Worm (Caenorhabditis elegans) whole organism, L1 larva: Measurements from ENCODE around the gene thoc-7.

ENCODE experiments used
- alr-1 ChIP-seq: fragments of 200-800 bp; sonication (Bioruptor generic); optimal IDR thresholded peaks from 2 replicates; lab custom pipeline; 2018; ENCODE audit warnings: borderline replicate concordance, mild to moderate bottlenecking, missing genetic modification characterization, missing compliant biosample characterization
- ceh-8 ChIP-seq: fragments of 200-800 bp; sonication (Bioruptor generic); optimal IDR thresholded peaks from 2 replicates; lab custom pipeline; 2018; ENCODE audit warnings: mild to moderate bottlenecking, missing genetic modification characterization, moderate library complexity, missing compliant biosample characterization
- ceh-82 ChIP-seq, 3 experiments: fragments of 150-350 bp in 1 of 3; sonication (generic microtip) in 2 of 3; optimal IDR thresholded peaks; 2 replicates each; lab custom pipeline; 2014 to 2017; ENCODE audit warnings: missing biosample characterization in 3 of 3, missing genetic modification characterization in 3 of 3
- ceh-88 ChIP-seq: fragments of 200-800 bp; sonication (Bioruptor generic); IDR thresholded peaks from 2 replicates; pipeline ENCODE4 v1.3.6; 2022; ENCODE audit warnings: missing genetic modification characterization, missing compliant biosample characterization
- ceh-90 ChIP-seq: sonication (generic microtip); optimal IDR thresholded peaks from 2 replicates; lab custom pipeline; 2016; ENCODE audit warnings: missing genetic modification characterization, missing compliant biosample characterization
- dpl-1 ChIP-seq, 3 experiments: fragments of 150-350 bp in 2 of 3; sonication (generic microtip) in 1 of 3; optimal IDR thresholded peaks; 2 replicates each; lab custom pipeline; 2014 to 2017; ENCODE audit warnings: missing biosample characterization in 3 of 3, missing genetic modification characterization in 3 of 3, missing genetic modification reagents in 3 of 3
- dsc-1 ChIP-seq: sonication (generic microtip); optimal IDR thresholded peaks from 2 replicates; lab custom pipeline; 2016; ENCODE audit warnings: mild to moderate bottlenecking, missing genetic modification characterization, missing compliant biosample characterization
- efl-1 ChIP-seq, 4 experiments: fragments of 150-350 bp; optimal IDR thresholded peaks in 3 of 4; peaks in 1 of 4; 1 replicate in 1 of 4; 2 replicates in 3 of 4; lab custom pipeline; 2014; ENCODE audit warnings: missing biosample characterization in 2 of 4, missing genetic modification characterization in 2 of 4, missing genetic modification reagents in 2 of 4
- egl-13 ChIP-seq: sonication (generic microtip); optimal IDR thresholded peaks from 2 replicates; lab custom pipeline; 2016; ENCODE audit warnings: missing genotype, missing genetic modification reagents, missing genetic modification characterization, missing compliant biosample characterization
- egl-27 ChIP-seq, 2 experiments: fragments of 150-350 bp in 1 of 2; sonication (generic microtip); optimal IDR thresholded peaks; 3 replicates each; lab custom pipeline; 2017 to 2018; ENCODE audit warnings: missing biosample characterization in 2 of 2, missing genetic modification characterization in 2 of 2, missing genetic modification reagents in 2 of 2
- fos-1 ChIP-seq: fragments of 150-350 bp; optimal IDR thresholded peaks from 2 replicates; lab custom pipeline; 2014; ENCODE audit warnings: missing biosample characterization, missing genetic modification characterization
- grh-1 ChIP-seq: fragments of 200-800 bp; sonication (Bioruptor generic); IDR thresholded peaks from 2 replicates; pipeline ENCODE4 v1.3.6; 2022; ENCODE audit warnings: missing genetic modification reagents, missing genetic modification characterization, missing compliant biosample characterization
- jun-1 ChIP-seq: fragments of 150-350 bp; optimal IDR thresholded peaks from 2 replicates; lab custom pipeline; 2014; ENCODE audit warnings: missing biosample characterization, missing genetic modification reagents, missing genetic modification characterization
- lin-14 ChIP-seq: fragments of 200-800 bp; sonication (Bioruptor generic); optimal IDR thresholded peaks from 2 replicates; lab custom pipeline; 2018; ENCODE audit warnings: mild to moderate bottlenecking, missing genetic modification characterization, moderate library complexity, missing compliant biosample characterization
- lin-15B ChIP-seq: fragments of 150-350 bp; sonication (generic microtip); optimal IDR thresholded peaks from 3 replicates; lab custom pipeline; 2014; ENCODE audit warnings: missing biosample characterization, missing genetic modification characterization
- lsy-2 ChIP-seq, 2 experiments: fragments of 150-350 bp; optimal IDR thresholded peaks; 2 replicates each; lab custom pipeline; 2014; ENCODE audit warnings: missing biosample characterization in 2 of 2, missing genetic modification characterization in 2 of 2
- mab-9 ChIP-seq: fragments of 200-800 bp; sonication (Bioruptor generic); IDR thresholded peaks from 2 replicates; pipeline ENCODE4 v1.3.6; 2022; ENCODE audit warnings: missing genetic modification reagents, missing genetic modification characterization, missing compliant biosample characterization
- mdl-1 ChIP-seq, 2 experiments: fragments of 150-350 bp; optimal IDR thresholded peaks; 2 replicates each; lab custom pipeline; 2014 to 2017; ENCODE audit warnings: missing biosample characterization in 2 of 2, missing genetic modification characterization in 2 of 2, inconsistent platforms in 1 of 2
- mef-2 ChIP-seq: fragments of 150-350 bp; optimal IDR thresholded peaks from 2 replicates; lab custom pipeline; 2014; ENCODE audit warnings: missing biosample characterization, missing genetic modification characterization
- nhr-11 ChIP-seq: fragments of 150-350 bp; optimal IDR thresholded peaks from 2 replicates; lab custom pipeline; 2014; ENCODE audit warnings: missing biosample characterization, missing genetic modification characterization
- nhr-12 ChIP-seq: sonication (generic microtip); optimal IDR thresholded peaks from 2 replicates; lab custom pipeline; 2017; ENCODE audit warnings: missing biosample characterization, missing genetic modification characterization
- nhr-19 ChIP-seq: fragments of 200-800 bp; sonication (Bioruptor generic); conservative IDR thresholded peaks from 2 replicates; pipeline ENCODE4 v1.3.6; 2022; ENCODE audit warnings: missing genetic modification characterization, missing compliant biosample characterization
- nhr-47 ChIP-seq: sonication (generic microtip); optimal IDR thresholded peaks from 2 replicates; lab custom pipeline; 2016; ENCODE audit warnings: mild to moderate bottlenecking, missing genetic modification characterization, moderate library complexity, missing compliant biosample characterization
- nhr-71 ChIP-seq: sonication (generic microtip); optimal IDR thresholded peaks from 2 replicates; lab custom pipeline; 2016; ENCODE audit warnings: mild to moderate bottlenecking, missing genetic modification characterization, moderate library complexity, missing compliant biosample characterization
- nhr-76 ChIP-seq: sonication (generic microtip); optimal IDR thresholded peaks from 2 replicates; lab custom pipeline; 2017; ENCODE audit warnings: missing biosample characterization, missing genetic modification characterization
- nhr-77 ChIP-seq: fragments of 150-350 bp; optimal IDR thresholded peaks from 2 replicates; lab custom pipeline; 2014; ENCODE audit warnings: missing biosample characterization, missing genetic modification characterization
- nhr-84 ChIP-seq: sonication (generic microtip); optimal IDR thresholded peaks from 2 replicates; lab custom pipeline; 2017; ENCODE audit warnings: missing biosample characterization, missing genetic modification characterization
- nhr-85 ChIP-seq: sonication (generic microtip); peaks from one replicate; lab custom pipeline; 2016; ENCODE audit warnings: missing genetic modification characterization, inconsistent platforms, missing compliant biosample characterization
- sox-4 ChIP-seq: sonication (generic microtip); optimal IDR thresholded peaks from 2 replicates; lab custom pipeline; 2016; ENCODE audit warnings: missing genetic modification characterization, missing compliant biosample characterization
- sup-37 ChIP-seq: fragments of 200-800 bp; sonication (Bioruptor generic); optimal IDR thresholded peaks from 2 replicates; lab custom pipeline; 2018; ENCODE audit warnings: mild to moderate bottlenecking, missing genetic modification characterization, missing compliant biosample characterization
- unc-130 ChIP-seq: fragments of 150-350 bp; optimal IDR thresholded peaks from 2 replicates; lab custom pipeline; 2017; ENCODE audit warnings: missing biosample characterization, missing genetic modification characterization, inconsistent platforms
- unc-98 ChIP-seq: fragments of 200-800 bp; sonication (Bioruptor generic); IDR thresholded peaks from 2 replicates; pipeline ENCODE4 v1.3.6; 2022; ENCODE audit warnings: missing genetic modification characterization, missing compliant biosample characterization
- zip-4 ChIP-seq: fragments of 200-800 bp; sonication (Bioruptor generic); optimal IDR thresholded peaks from 2 replicates; lab custom pipeline; 2018; ENCODE audit warnings: mild to moderate bottlenecking, missing genetic modification characterization, moderate library complexity, missing compliant biosample characterization

The thoc-7 gene

DNA sequence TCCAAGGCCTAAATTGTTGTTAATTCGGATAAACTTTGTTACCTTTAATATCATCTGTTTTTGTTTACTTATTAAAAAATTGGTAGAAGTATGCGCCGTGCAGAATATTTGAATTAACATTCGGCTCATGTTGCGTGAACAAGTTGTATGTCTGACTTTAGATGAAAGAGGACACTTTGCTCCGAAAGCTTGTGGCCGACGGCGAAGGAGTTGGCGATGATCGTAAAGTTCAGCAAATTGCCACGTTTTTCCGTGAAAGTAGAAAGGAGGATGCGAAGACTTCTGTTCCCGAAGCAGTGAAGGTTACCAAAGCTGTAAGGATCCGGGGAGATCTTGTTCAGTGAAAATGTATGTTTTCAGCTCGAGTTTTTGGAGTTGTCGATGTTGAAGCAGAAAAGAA lies at the start of gene thoc-7:
Gene thoc-7 (plus strand): TSS at position 162 of the 400 bp plus-strand sequence.
- TF ChIP-seq dpl-1 (GFP tag; optimal IDR thresholded peaks at IDR 0.05; lab: Kevin White, UChicago) (no peak), mef-2 (tag; lab: Kevin White, UChicago) (no peak), unc-98 (GFP tag; lab: Robert Waterston, UW) (no peak), egl-13 (tag; lab: Kevin White, UChicago) (no peak), ceh-8 (GFP tag; lab: Kevin White, UChicago) (no peak), zip-4 (no peak), egl-27 (tag; optimal IDR thresholded peaks at IDR 0.05; lab: Kevin White, UChicago) (no peak), lsy-2 (tag; optimal IDR thresholded peaks at IDR 0.05; lab: Kevin White, UChicago) (peak in 1 of 2 experiments; percentile 36), fos-1 (tag; lab: Kevin White, UChicago) (no peak), nhr-85 (peak; percentile 62), mdl-1 (tag; optimal IDR thresholded peaks at IDR 0.05; lab: Kevin White, UChicago) (no peak), nhr-71 (tag; lab: Kevin White, UChicago) (peak; percentile 16), grh-1 (GFP tag; lab: Robert Waterston, UW) (0 out of 2 replicates have a peak, but pooled peaks have one; percentile 9), sup-37 (GFP tag; lab: Kevin White, UChicago) (no peak), nhr-76 (no peak)

- TF ChIP-seq efl-1 (optimal IDR thresholded peaks at IDR 0.05; lab: Kevin White, UChicago) (no peak), efl-1 (GFP tag; optimal IDR thresholded peaks at IDR 0.05 in 1 of 2; lab: Kevin White, UChicago) (peak in 1 of 2 experiments; percentile 61), nhr-71 (tag; lab: Kevin White, UChicago) (no peak), nhr-85 (peak; percentile 66)
These were observed 48.0 kb upstream of the thoc-7 start for ce11 chrIV:13834394-13835129.

ce11 chrIV:13836290-13836689 lies 46.2 kb upstream of the thoc-7 start, which contains the start of gene H08M01.1:
H08M01.1 (minus strand) TSS chrIV:13836390.
- TF ChIP-seq nhr-77 (tag; lab: Kevin White, UChicago) (no peak), nhr-19 (GFP tag; lab: Robert Waterston, UW) (no peak), nhr-12 (tag; lab: Kevin White, UChicago) (no peak), nhr-85 (no peak), ceh-82 (tag; optimal IDR thresholded peaks at IDR 0.05; lab: Kevin White, UChicago) (no peak), sup-37 (GFP tag; lab: Kevin White, UChicago) (no peak), nhr-11 (tag; lab: Kevin White, UChicago) (no peak), ceh-8 (GFP tag; lab: Kevin White, UChicago) (no peak), mef-2 (tag; lab: Kevin White, UChicago) (no peak), nhr-84 (no peak), dsc-1 (tag; lab: Kevin White, UChicago) (no peak), alr-1 (tag; lab: Kevin White, UChicago) (no peak), lin-15B (no peak), sox-4 (tag; lab: Kevin White, UChicago) (no peak), lin-14 (GFP tag; lab: Kevin White, UChicago) (no peak), unc-130 (tag; lab: Kevin White, UChicago) (no peak), nhr-76 (no peak), nhr-71 (tag; lab: Kevin White, UChicago) (no peak), ceh-88 (GFP tag; lab: Robert Waterston, UW) (no peak)

DNA sequence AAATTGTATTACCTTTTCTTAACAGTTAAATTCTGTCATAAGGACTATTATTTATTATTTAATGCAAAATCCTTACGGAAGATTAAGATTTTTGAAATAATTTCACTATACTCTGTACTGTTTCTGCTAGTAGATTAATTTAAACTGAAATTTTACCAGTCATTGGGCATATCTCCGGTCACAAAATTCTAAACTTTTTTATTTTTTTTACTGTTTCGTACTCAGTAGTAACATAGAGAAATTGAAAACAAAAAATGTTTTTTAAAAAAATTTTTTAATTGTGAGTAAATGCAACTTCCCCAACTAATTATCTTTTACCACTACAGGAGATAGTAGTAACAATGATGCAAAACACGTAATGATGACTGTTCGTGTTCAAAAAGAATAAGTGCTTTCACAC lies 44.2 kb upstream of the thoc-7 start:
- TF ChIP-seq jun-1 (tag; lab: Kevin White, UChicago) (no peak), nhr-47 (tag; lab: Kevin White, UChicago) (no peak), ceh-90 (tag; lab: Kevin White, UChicago) (no peak), mab-9 (GFP tag; lab: Robert Waterston, UW) (no peak)
